Fruit fly (Drosophila melanogaster): ENCODE measurements around the gene CG7300.

CG7300 gene

DNA sequence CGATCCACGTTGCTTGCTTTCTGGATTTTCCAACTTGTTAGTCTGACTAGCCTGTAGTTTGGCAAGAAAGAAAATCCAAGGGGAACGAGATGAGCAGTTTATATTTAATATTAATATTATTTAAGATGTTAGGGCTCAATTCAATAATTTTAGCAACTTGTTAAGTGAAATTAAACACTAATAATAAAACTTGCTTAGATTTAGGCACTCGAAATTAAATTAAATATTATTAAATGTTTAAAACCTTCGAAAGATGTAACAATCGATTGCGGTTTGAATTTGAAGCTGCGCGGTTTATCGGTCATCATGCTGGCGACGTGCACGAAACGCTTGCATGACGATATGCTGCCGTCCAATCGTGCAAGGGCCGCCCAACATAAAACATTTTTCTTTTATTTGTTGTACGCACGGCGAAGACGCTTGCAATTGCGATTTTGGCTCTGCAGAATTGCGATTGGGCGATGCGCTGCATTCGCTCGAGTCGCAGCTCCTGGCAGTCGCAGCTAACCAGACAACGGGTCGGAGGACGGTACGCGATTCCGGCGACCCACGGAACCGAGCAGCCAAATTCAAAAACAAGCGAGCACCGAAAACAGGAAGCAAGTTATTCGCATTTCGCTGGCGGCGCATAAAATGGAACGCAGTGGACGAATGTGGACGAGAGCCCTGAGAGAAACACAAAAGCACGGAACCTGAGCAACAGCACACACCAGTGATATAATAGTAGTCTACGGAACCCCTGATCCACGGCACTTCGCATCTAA lies 39.3 kb upstream of the CG7300 start, which contains the start of the genes Vha16-5 and CG12299 (continued):
- no peak for TF ChIP-seq pita (GFP tag; optimal IDR thresholded peaks at IDR 0.05)
- peak; percentile 63 for TF ChIP-seq CG18619 (GFP tag; optimal IDR thresholded peaks at IDR 0.05)
- TF ChIP-seq C15 (GFP tag; IDR thresholded peaks at IDR 0.05) = 0 out of 3 replicates have a peak, but pooled peaks have one; percentile 29
- peak; percentile 47 for TF ChIP-seq CG9437 (GFP tag; optimal IDR thresholded peaks at IDR 0.05)
- no peak for TF ChIP-seq Jarid2 (GFP tag; optimal IDR thresholded peaks at IDR 0.05)
- TF ChIP-seq Dek (tag; optimal IDR thresholded peaks at IDR 0.05) = peak; percentile 56
- TF ChIP-seq CG12391 (tag; optimal IDR thresholded peaks at IDR 0.05) = peak; percentile 83
- TF ChIP-seq CG14860 (GFP tag; IDR thresholded peaks at IDR 0.05; ENCODE audit: partially characterized antibody) = peak; percentile 75
- no peak for TF ChIP-seq D19B (GFP tag; optimal IDR thresholded peaks at IDR 0.05)
- TF ChIP-seq jing (GFP tag; optimal IDR thresholded peaks at IDR 0.05) = peak; percentile 43
- TF ChIP-seq unpg (GFP tag; optimal IDR thresholded peaks at IDR 0.05) = peak; percentile 78
- no peak for TF ChIP-seq toy (GFP tag; IDR thresholded peaks at IDR 0.05)
- peak; percentile 47; the same call in 1 of the 2 replicates for TF ChIP-seq Lim3 (GFP tag; IDR thresholded peaks at IDR 0.05)
- TF ChIP-seq Aef1 (GFP tag; IDR thresholded peaks at IDR 0.05) = peak; percentile 92
- peak; percentile 93 for TF ChIP-seq Bgb (GFP tag; IDR thresholded peaks at IDR 0.05; ENCODE audit: partially characterized antibody)
- no peak for TF ChIP-seq yki (optimal IDR thresholded peaks at IDR 0.05)
- peak; percentile 22 for TF ChIP-seq CG10431 (GFP tag; optimal IDR thresholded peaks at IDR 0.05)
- peak; percentile 90 for TF ChIP-seq CG3847 (GFP tag; IDR thresholded peaks at IDR 0.05)
- TF ChIP-seq CG7372 (GFP tag; IDR thresholded peaks at IDR 0.05) = peak; percentile 74
- TF ChIP-seq run (tag; optimal IDR thresholded peaks at IDR 0.05) = no peak
- TF ChIP-seq Ets97D (GFP tag; optimal IDR thresholded peaks at IDR 0.05) = peak; percentile 87
- peak; percentile 92 for TF ChIP-seq CG33213 (GFP tag; optimal IDR thresholded peaks at IDR 0.05)
- peak; percentile 68 for TF ChIP-seq psq (GFP tag; optimal IDR thresholded peaks at IDR 0.05)
- no peak for TF ChIP-seq CG15479 (GFP tag; optimal IDR thresholded peaks at IDR 0.05)
- peak; percentile 77 for TF ChIP-seq CG3163 (GFP tag; optimal IDR thresholded peaks at IDR 0.05)
- TF ChIP-seq gem (tag; optimal IDR thresholded peaks at IDR 0.05) = peak; percentile 93
- no peak for TF ChIP-seq BtbVII (GFP tag; optimal IDR thresholded peaks at IDR 0.05)
- TF ChIP-seq CG16779 (GFP tag; IDR thresholded peaks at IDR 0.05) = peak; percentile 86
- TF ChIP-seq cwo (GFP tag; optimal IDR thresholded peaks at IDR 0.05) = no peak
- peak; percentile 94 for TF ChIP-seq E2f2 (GFP tag; IDR thresholded peaks at IDR 0.05)
- no peak for TF ChIP-seq jigr1 (GFP tag; IDR thresholded peaks at IDR 0.05)
- peak; percentile 68; the same call in 1 of the 2 replicates for TF ChIP-seq CG17612 (GFP tag; IDR thresholded peaks at IDR 0.05)
- TF ChIP-seq pros (GFP tag; optimal IDR thresholded peaks at IDR 0.05) = no peak
- no peak for TF ChIP-seq nau (GFP tag; optimal IDR thresholded peaks at IDR 0.05)
- TF ChIP-seq onecut (GFP tag; IDR thresholded peaks at IDR 0.05) = peak; percentile 89
- TF ChIP-seq Ssrp (tag; optimal IDR thresholded peaks at IDR 0.05) = peak; percentile 80
- peak; percentile 91 for TF ChIP-seq Sox102F (GFP tag; optimal IDR thresholded peaks at IDR 0.05)
- no peak for TF ChIP-seq ash1 (GFP tag; optimal IDR thresholded peaks at IDR 0.05)
- TF ChIP-seq Dad (GFP tag; optimal IDR thresholded peaks at IDR 0.05) = peak; percentile 94
- peak; percentile 67 for TF ChIP-seq CG32767 (GFP tag; IDR thresholded peaks at IDR 0.05)
- no peak for TF ChIP-seq CG6854 (GFP tag; optimal IDR thresholded peaks at IDR 0.05)
- TF ChIP-seq CG2129 (GFP tag; IDR thresholded peaks at IDR 0.05; ENCODE audit: partially characterized antibody) = peak; percentile 30; the same call in 1 of the 2 replicates
- peak; percentile 81 for TF ChIP-seq CG8089 (GFP tag; optimal IDR thresholded peaks at IDR 0.05)
- peak; percentile 55 for TF ChIP-seq Elba2 (GFP tag; optimal IDR thresholded peaks at IDR 0.05)
- TF ChIP-seq ase (GFP tag; IDR thresholded peaks at IDR 0.05) = peak; percentile 89
- TF ChIP-seq lola (GFP tag; optimal IDR thresholded peaks at IDR 0.05) = peak in 1 of 3 experiments; percentile 84
- peak; percentile 87 for TF ChIP-seq E2f1 (GFP tag; IDR thresholded peaks at IDR 0.05)
- TF ChIP-seq CG4424 (GFP tag; optimal IDR thresholded peaks at IDR 0.05) = peak; percentile 87
- peak; percentile 86 for TF ChIP-seq CG5953 (GFP tag; IDR thresholded peaks at IDR 0.05)
